Worm (Caenorhabditis elegans) whole organism, L1 larva: Measurements from ENCODE around the gene bigr-1.
A peak's percentile ranks its signal among the peaks of the same experiment; 100 is the strongest.

Experiments
- C04F5.9 ChIP-seq: sonication (generic microtip); optimal IDR thresholded peaks from 2 replicates; lab custom pipeline; 2016; ENCODE audit warnings: missing genetic modification characterization, missing compliant biosample characterization
- C34B4.2 ChIP-seq: sonication (generic microtip); optimal IDR thresholded peaks from 2 replicates; lab custom pipeline; 2017; ENCODE audit warnings: mild to moderate bottlenecking, missing genetic modification characterization, missing compliant biosample characterization
- aha-1 ChIP-seq: fragments of 150-350 bp; optimal IDR thresholded peaks from 2 replicates; lab custom pipeline; 2014; ENCODE audit warnings: missing biosample characterization, missing genetic modification characterization
- ceh-82 ChIP-seq, 3 experiments: fragments of 150-350 bp in 1 of 3; sonication (generic microtip) in 2 of 3; optimal IDR thresholded peaks; 2 replicates each; lab custom pipeline; 2014 to 2017; ENCODE audit warnings: missing biosample characterization in 3 of 3, missing genetic modification characterization in 3 of 3
- ceh-88 ChIP-seq: fragments of 200-800 bp; sonication (Bioruptor generic); IDR thresholded peaks from 2 replicates; pipeline ENCODE4 v1.3.6; 2022; ENCODE audit warnings: missing genetic modification characterization, missing compliant biosample characterization
- ceh-90 ChIP-seq: sonication (generic microtip); optimal IDR thresholded peaks from 2 replicates; lab custom pipeline; 2016; ENCODE audit warnings: missing genetic modification characterization, missing compliant biosample characterization
- ces-1 ChIP-seq: fragments of 150-350 bp; optimal IDR thresholded peaks from 2 replicates; lab custom pipeline; 2014; ENCODE audit warnings: missing biosample characterization, missing genetic modification reagents, missing genetic modification characterization
- dpl-1 ChIP-seq, 3 experiments: fragments of 150-350 bp in 2 of 3; sonication (generic microtip) in 1 of 3; optimal IDR thresholded peaks; 2 replicates each; lab custom pipeline; 2014 to 2017; ENCODE audit warnings: missing biosample characterization in 3 of 3, missing genetic modification characterization in 3 of 3, missing genetic modification reagents in 3 of 3
- dsc-1 ChIP-seq: sonication (generic microtip); optimal IDR thresholded peaks from 2 replicates; lab custom pipeline; 2016; ENCODE audit warnings: mild to moderate bottlenecking, missing genetic modification characterization, missing compliant biosample characterization
- efl-1 ChIP-seq, 4 experiments: fragments of 150-350 bp; optimal IDR thresholded peaks in 3 of 4; peaks in 1 of 4; 1 replicate in 1 of 4; 2 replicates in 3 of 4; lab custom pipeline; 2014; ENCODE audit warnings: missing biosample characterization in 2 of 4, missing genetic modification characterization in 2 of 4, missing genetic modification reagents in 2 of 4
- elt-2 ChIP-seq: sonication (generic microtip); optimal IDR thresholded peaks from 2 replicates; lab custom pipeline; 2016; ENCODE audit warnings: missing genetic modification characterization, mild to moderate bottlenecking, inconsistent platforms, missing compliant biosample characterization, missing genetic modification reagents
- elt-3 ChIP-seq, 6 experiments: fragments of 150-350 bp in 1 of 6; sonication (generic microtip); optimal IDR thresholded peaks; 2 replicates each; lab custom pipeline; 2017 to 2018; ENCODE audit warnings: missing biosample characterization in 6 of 6, missing genetic modification characterization in 6 of 6, inconsistent platforms in 1 of 6
- ets-5 ChIP-seq: fragments of 200-800 bp; sonication (Bioruptor generic); IDR thresholded peaks from 2 replicates; pipeline ENCODE4 v1.3.6; 2022; ENCODE audit warnings: missing genetic modification characterization, missing compliant biosample characterization
- fos-1 ChIP-seq: fragments of 150-350 bp; optimal IDR thresholded peaks from 2 replicates; lab custom pipeline; 2014; ENCODE audit warnings: missing biosample characterization, missing genetic modification characterization
- hlh-17 ChIP-seq: fragments of 200-800 bp; sonication (Bioruptor generic); optimal IDR thresholded peaks from 2 replicates; lab custom pipeline; 2018; ENCODE audit warnings: missing genetic modification characterization, mild to moderate bottlenecking, missing compliant biosample characterization, moderate library complexity, borderline replicate concordance
- hpl-2 ChIP-seq: fragments of 150-350 bp; optimal IDR thresholded peaks from 2 replicates; lab custom pipeline; 2014; ENCODE audit warnings: missing biosample characterization, missing genetic modification reagents, missing genetic modification characterization
- lin-13 ChIP-seq: fragments of 150-350 bp; optimal IDR thresholded peaks from 2 replicates; lab custom pipeline; 2014; ENCODE audit warnings: missing biosample characterization, missing genetic modification reagents, missing genetic modification characterization
- lin-14 ChIP-seq: fragments of 200-800 bp; sonication (Bioruptor generic); optimal IDR thresholded peaks from 2 replicates; lab custom pipeline; 2018; ENCODE audit warnings: mild to moderate bottlenecking, missing genetic modification characterization, moderate library complexity, missing compliant biosample characterization
- lin-35 ChIP-seq, 2 experiments: fragments of 150-350 bp; optimal IDR thresholded peaks; 2 replicates each; lab custom pipeline; 2014; ENCODE audit warnings: missing biosample characterization in 2 of 2, missing genetic modification characterization in 2 of 2, missing genetic modification reagents in 2 of 2
- lir-3 ChIP-seq: sonication (generic microtip); optimal IDR thresholded peaks from 2 replicates; lab custom pipeline; 2016; ENCODE audit warnings: mild to moderate bottlenecking, missing genetic modification characterization, moderate library complexity, missing compliant biosample characterization; ENCODE audit not compliant: poor library complexity
- lsy-2 ChIP-seq, 2 experiments: fragments of 150-350 bp; optimal IDR thresholded peaks; 2 replicates each; lab custom pipeline; 2014; ENCODE audit warnings: missing biosample characterization in 2 of 2, missing genetic modification characterization in 2 of 2
- mep-1 ChIP-seq: fragments of 150-350 bp; optimal IDR thresholded peaks from 2 replicates; lab custom pipeline; 2014; ENCODE audit warnings: missing biosample characterization, missing genetic modification characterization
- nhr-11 ChIP-seq: fragments of 150-350 bp; optimal IDR thresholded peaks from 2 replicates; lab custom pipeline; 2014; ENCODE audit warnings: missing biosample characterization, missing genetic modification characterization
- nhr-12 ChIP-seq: sonication (generic microtip); optimal IDR thresholded peaks from 2 replicates; lab custom pipeline; 2017; ENCODE audit warnings: missing biosample characterization, missing genetic modification characterization
- nhr-19 ChIP-seq: fragments of 200-800 bp; sonication (Bioruptor generic); conservative IDR thresholded peaks from 2 replicates; pipeline ENCODE4 v1.3.6; 2022; ENCODE audit warnings: missing genetic modification characterization, missing compliant biosample characterization
- nhr-20 ChIP-seq: sonication (generic microtip); optimal IDR thresholded peaks from 2 replicates; lab custom pipeline; 2016; ENCODE audit warnings: mild to moderate bottlenecking, missing genetic modification characterization, missing compliant biosample characterization
- nhr-237 ChIP-seq: fragments of 150-350 bp; optimal IDR thresholded peaks from 2 replicates; lab custom pipeline; 2014; ENCODE audit warnings: missing biosample characterization, missing genetic modification characterization
- nhr-47 ChIP-seq: sonication (generic microtip); optimal IDR thresholded peaks from 2 replicates; lab custom pipeline; 2016; ENCODE audit warnings: mild to moderate bottlenecking, missing genetic modification characterization, moderate library complexity, missing compliant biosample characterization
- nhr-71 ChIP-seq: sonication (generic microtip); optimal IDR thresholded peaks from 2 replicates; lab custom pipeline; 2016; ENCODE audit warnings: mild to moderate bottlenecking, missing genetic modification characterization, moderate library complexity, missing compliant biosample characterization
- nhr-77 ChIP-seq: fragments of 150-350 bp; optimal IDR thresholded peaks from 2 replicates; lab custom pipeline; 2014; ENCODE audit warnings: missing biosample characterization, missing genetic modification characterization
- nhr-84 ChIP-seq: sonication (generic microtip); optimal IDR thresholded peaks from 2 replicates; lab custom pipeline; 2017; ENCODE audit warnings: missing biosample characterization, missing genetic modification characterization
- nhr-85 ChIP-seq: sonication (generic microtip); peaks from one replicate; lab custom pipeline; 2016; ENCODE audit warnings: missing genetic modification characterization, inconsistent platforms, missing compliant biosample characterization
- pax-3 ChIP-seq: fragments of 200-800 bp; sonication (Bioruptor generic); optimal IDR thresholded peaks from 2 replicates; lab custom pipeline; 2018; ENCODE audit warnings: mild to moderate bottlenecking, missing genetic modification characterization, moderate library complexity, missing compliant biosample characterization
- rnt-1 ChIP-seq: sonication (generic microtip); optimal IDR thresholded peaks from 2 replicates; lab custom pipeline; 2016; ENCODE audit warnings: mild to moderate bottlenecking, missing genetic modification characterization, moderate library complexity, missing compliant biosample characterization
- snu-23 ChIP-seq: sonication (generic microtip); optimal IDR thresholded peaks from 2 replicates; lab custom pipeline; 2016; ENCODE audit warnings: missing genetic modification characterization, missing compliant biosample characterization
- sup-37 ChIP-seq: fragments of 200-800 bp; sonication (Bioruptor generic); optimal IDR thresholded peaks from 2 replicates; lab custom pipeline; 2018; ENCODE audit warnings: mild to moderate bottlenecking, missing genetic modification characterization, missing compliant biosample characterization
- swsn-7 ChIP-seq: sonication (generic microtip); optimal IDR thresholded peaks from 2 replicates; lab custom pipeline; 2016; ENCODE audit warnings: missing genetic modification characterization, missing compliant biosample characterization
- tbx-2 ChIP-seq: sonication (generic microtip); optimal IDR thresholded peaks from 2 replicates; lab custom pipeline; 2016; ENCODE audit warnings: missing genetic modification characterization, missing compliant biosample characterization
- unc-130 ChIP-seq: fragments of 150-350 bp; optimal IDR thresholded peaks from 2 replicates; lab custom pipeline; 2017; ENCODE audit warnings: missing biosample characterization, missing genetic modification characterization, inconsistent platforms
- unc-30 ChIP-seq: sonication (generic microtip); optimal IDR thresholded peaks from 2 replicates; lab custom pipeline; 2017; ENCODE audit warnings: missing biosample characterization, missing genetic modification characterization
- unc-62 ChIP-seq: fragments of 150-350 bp; optimal IDR thresholded peaks from 2 replicates; lab custom pipeline; 2014; ENCODE audit warnings: missing biosample characterization, missing genetic modification reagents, missing genetic modification characterization
- ztf-11 ChIP-seq, 2 experiments: sonication (generic microtip); optimal IDR thresholded peaks; 2 replicates each; lab custom pipeline; 2016 to 2017; ENCODE audit warnings: missing genetic modification characterization in 2 of 2, missing biosample characterization in 1 of 2, missing compliant biosample characterization in 1 of 2

Gene bigr-1

DNA sequence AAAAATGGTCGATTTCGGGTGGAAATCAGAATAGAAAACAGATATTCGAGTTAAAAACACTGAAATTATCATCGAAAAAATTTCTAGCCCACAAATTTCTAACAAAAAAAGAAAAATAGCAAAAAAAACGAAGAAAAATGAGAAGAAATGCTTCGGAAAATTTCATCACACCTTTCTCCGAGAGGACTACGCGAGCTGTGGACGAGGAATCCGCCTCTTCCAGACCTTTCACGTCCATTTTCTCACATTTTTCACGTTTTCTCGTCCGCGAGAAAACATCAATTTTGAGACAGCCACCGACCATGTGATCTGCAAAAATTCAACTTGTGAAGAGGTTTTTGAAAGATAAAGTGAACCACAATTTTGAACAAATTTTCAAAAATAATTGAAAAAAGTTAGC, 5.0 kb upstream of the bigr-1 start (continued):
- TF ChIP-seq ztf-11 (tag; optimal IDR thresholded peaks at IDR 0.05; lab: Kevin White, UChicago) (no peak), lin-13 (no peak), ces-1 (no peak), mep-1 (no peak), unc-30 (tag; lab: Kevin White, UChicago) (no peak), ceh-90 (tag; lab: Kevin White, UChicago) (peak; percentile 10)

DNA sequence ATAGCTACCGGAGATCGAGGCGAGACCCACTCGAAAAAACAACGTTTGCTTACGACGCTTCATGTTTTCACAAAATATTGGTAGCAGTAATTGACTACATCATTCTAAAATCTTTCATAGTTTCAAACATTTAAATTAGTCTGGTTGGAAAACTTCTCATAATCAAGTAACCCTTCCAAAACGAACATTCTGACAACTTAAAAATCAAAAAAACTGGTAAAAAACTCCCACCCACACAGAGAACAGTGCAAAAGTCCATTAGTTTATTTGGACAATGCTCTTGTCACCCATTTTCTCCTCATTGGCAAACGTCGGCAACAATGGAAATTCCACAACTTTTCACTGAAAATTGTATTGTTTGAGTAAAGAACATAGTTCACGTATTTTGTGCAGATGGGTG, 4.1 kb upstream of the bigr-1 start, which contains the start of gene F37H8.6:
Gene F37H8.6, minus strand, starts transcription at position 101 of the 400 bp plus-strand sequence.
- TF ChIP-seq hlh-17 (GFP tag; lab: Kevin White, UChicago) (no peak), pax-3 (tag; lab: Kevin White, UChicago) (no peak)

DNA sequence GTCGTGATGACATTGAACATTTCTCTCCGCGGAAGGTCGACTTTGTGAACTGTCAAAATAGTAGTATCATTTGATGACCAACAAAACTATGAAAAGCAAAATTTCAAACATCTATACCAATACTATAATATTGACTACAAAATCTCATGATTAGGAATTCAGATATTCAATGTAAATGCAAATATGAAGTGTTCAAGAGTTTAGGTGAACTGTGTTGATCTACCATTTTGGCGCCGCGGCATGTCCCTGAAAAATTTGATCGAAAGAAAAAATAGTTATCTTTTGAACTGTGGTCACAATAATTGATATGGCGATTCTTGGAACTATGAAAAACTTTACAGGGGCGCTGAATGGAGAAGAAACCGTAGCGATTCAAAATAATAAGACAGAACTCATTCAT, 2.7 kb upstream of the bigr-1 start:
- TF ChIP-seq nhr-85 (tag; lab: Kevin White, UChicago) (peak; percentile 61), unc-62 (GFP tag; lab: Kevin White, UChicago) (no peak)

DNA sequence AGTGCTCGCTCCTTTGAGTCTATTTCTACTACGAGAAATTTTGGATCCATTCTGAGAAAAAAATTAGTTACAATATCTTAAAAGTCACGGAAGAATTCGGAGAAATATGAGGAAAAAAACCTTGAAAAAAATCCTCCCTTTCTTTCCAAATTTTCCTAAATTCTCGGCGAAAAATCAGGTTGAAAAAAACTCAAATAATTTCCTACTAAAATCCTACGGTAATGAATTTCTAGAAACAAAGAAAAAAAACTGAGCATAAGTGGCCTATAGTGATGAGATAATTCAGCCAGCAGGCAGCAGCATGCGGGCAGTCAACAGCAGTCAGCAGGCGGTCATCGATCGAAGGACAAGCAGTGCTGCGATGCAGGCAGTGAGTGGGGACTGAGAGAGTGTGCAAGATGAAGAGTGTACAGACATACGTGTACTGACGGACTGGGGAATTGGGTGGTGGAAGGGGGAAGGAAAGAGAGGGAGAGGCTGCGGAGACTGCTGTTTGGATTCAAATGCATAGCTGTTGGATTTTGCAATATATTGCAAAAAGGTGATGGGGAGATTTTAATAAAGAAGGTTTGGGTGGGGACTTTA, 3.4 kb downstream of the bigr-1 start, which contains the start of gene lir-3:
Gene lir-3, minus strand, starts transcription at position 51 of the 585 bp plus-strand sequence.
- TF ChIP-seq nhr-71 (tag; lab: Kevin White, UChicago) (peak; percentile 29), lsy-2 (tag; optimal IDR thresholded peaks at IDR 0.05; lab: Kevin White, UChicago) (peak; percentile 25 to 41), fos-1 (tag; lab: Kevin White, UChicago) (no peak), nhr-47 (tag; lab: Kevin White, UChicago) (peak; percentile 51), lin-14 (GFP tag; lab: Kevin White, UChicago) (peak; percentile 52), dpl-1 (GFP tag; optimal IDR thresholded peaks at IDR 0.05; lab: Kevin White, UChicago) (peak in 1 of 3 experiments; percentile 30), nhr-19 (GFP tag; lab: Robert Waterston, UW) (peak; percentile 15; the same call in 1 of the 2 replicates), nhr-77 (tag; lab: Kevin White, UChicago) (no peak), efl-1 (optimal IDR thresholded peaks at IDR 0.05; lab: Kevin White, UChicago) (peak; percentile 33 to 34), efl-1 (GFP tag; optimal IDR thresholded peaks at IDR 0.05 in 1 of 2; lab: Kevin White, UChicago) (peak in 1 of 2 experiments; percentile 92), nhr-20 (tag; lab: Kevin White, UChicago) (peak; percentile 34), lin-35 (GFP tag; optimal IDR thresholded peaks at IDR 0.05; lab: Kevin White, UChicago) (peak in 1 of 2 experiments; percentile 24), snu-23 (peak; percentile 25), swsn-7 (peak; percentile 24), nhr-84 (tag; lab: Kevin White, UChicago) (no peak), rnt-1 (tag; lab: Kevin White, UChicago) (peak; percentile 51), ceh-82 (tag; optimal IDR thresholded peaks at IDR 0.05; lab: Kevin White, UChicago) (peak in 1 of 3 experiments; percentile 40), ces-1 (no peak)

DNA sequence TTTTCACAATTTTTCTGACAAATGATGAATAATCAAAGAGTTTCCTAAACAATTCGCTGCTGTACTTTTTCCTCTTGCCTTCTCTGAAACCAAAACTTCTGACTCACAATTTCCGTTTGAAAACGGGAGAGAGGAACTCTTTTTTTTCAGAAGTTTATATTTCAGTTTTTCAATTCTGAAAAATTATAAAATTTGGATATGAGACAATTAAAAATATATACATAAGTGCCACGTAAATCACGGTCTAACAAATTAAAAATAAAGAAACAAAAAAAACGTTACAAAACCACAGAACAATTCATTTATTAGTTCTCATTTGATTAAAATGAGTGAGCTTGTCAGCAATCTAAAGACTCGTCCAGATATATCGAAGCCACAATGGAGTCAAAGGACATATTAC, 4.3 kb downstream of the bigr-1 start, which contains the start of gene sfxn-1.2:
Gene sfxn-1.2, plus strand, starts transcription at position 301 of the 400 bp plus-strand sequence.
- TF ChIP-seq nhr-11 (tag; lab: Kevin White, UChicago) (no peak), elt-2 (no peak), ets-5 (no peak), lir-3 (tag; lab: Kevin White, UChicago) (no peak), C34B4.2 (tag; lab: Kevin White, UChicago) (no peak), unc-130 (tag; lab: Kevin White, UChicago) (no peak), aha-1 (no peak), ceh-82 (tag; optimal IDR thresholded peaks at IDR 0.05; lab: Kevin White, UChicago) (no peak), unc-62 (GFP tag; lab: Kevin White, UChicago) (no peak), nhr-237 (tag; lab: Kevin White, UChicago) (no peak), ceh-88 (GFP tag; lab: Robert Waterston, UW) (no peak), hpl-2 (GFP tag; lab: Kevin White, UChicago) (no peak), nhr-12 (tag; lab: Kevin White, UChicago) (no peak), tbx-2 (tag; lab: Kevin White, UChicago) (no peak), elt-3 (tag; optimal IDR thresholded peaks at IDR 0.05; lab: Kevin White, UChicago) (no peak), dsc-1 (tag; lab: Kevin White, UChicago) (no peak), rnt-1 (tag; lab: Kevin White, UChicago) (no peak), sup-37 (GFP tag; lab: Kevin White, UChicago) (no peak), C04F5.9 (tag; lab: Kevin White, UChicago) (no peak)
